Worm (Caenorhabditis elegans): ENCODE data around the gene erd-2.1.

ce11 chrX:10138494-10138893 lies 20.1 kb downstream of the erd-2.1 start, which contains the start of gene moc-1:
- TF ChIP-seq spr-1 (tag; optimal IDR thresholded peaks at IDR 0.05) (no peak), fos-1 (tag; optimal IDR thresholded peaks at IDR 0.05) (no peak), lim-7 (GFP tag; IDR thresholded peaks at IDR 0.05) (no peak), ceh-82 (tag; optimal IDR thresholded peaks at IDR 0.05) (no peak)

All from whole organism, L4 larva.